Worm (Caenorhabditis elegans) whole organism, early embryonic: ENCODE results near the gene hsd-3.

ENCODE experiments used
- B0310.2 ChIP-seq: sonication (generic microtip); optimal IDR thresholded peaks from 2 replicates; lab custom pipeline; 2016; ENCODE audit warnings: mild to moderate bottlenecking, missing genetic modification characterization, missing compliant biosample characterization
- F13C5.2 ChIP-seq: sonication (generic microtip); optimal IDR thresholded peaks from 2 replicates; lab custom pipeline; 2017; ENCODE audit warnings: mild to moderate bottlenecking, missing genetic modification characterization, inconsistent platforms, missing compliant biosample characterization
- aly-1 ChIP-seq: sonication (generic microtip); optimal IDR thresholded peaks from 2 replicates; lab custom pipeline; 2016; ENCODE audit warnings: missing genetic modification characterization, missing compliant biosample characterization
- ama-1 ChIP-seq: fragments of 150-350 bp; optimal IDR thresholded peaks from 2 replicates; lab custom pipeline; 2014
- ceh-13 ChIP-seq: fragments of 200-800 bp; sonication (Bioruptor generic); optimal IDR thresholded peaks from 2 replicates; lab custom pipeline; 2018; ENCODE audit warnings: mild to moderate bottlenecking, missing genetic modification characterization, missing compliant biosample characterization
- ceh-36 ChIP-seq: sonication (generic microtip); optimal IDR thresholded peaks from 2 replicates; lab custom pipeline; 2016; ENCODE audit warnings: missing genetic modification characterization, inconsistent platforms, missing compliant biosample characterization
- ets-7 ChIP-seq: sonication (generic microtip); optimal IDR thresholded peaks from 2 replicates; lab custom pipeline; 2016; ENCODE audit warnings: missing genotype, missing genetic modification characterization, missing compliant biosample characterization
- flt-1 ChIP-seq: fragments of 200-800 bp; sonication (Bioruptor generic); IDR thresholded peaks from 2 replicates; pipeline ENCODE4 v1.3.6; 2022; ENCODE audit warnings: missing genetic modification characterization, missing compliant biosample characterization
- hmbx-1 ChIP-seq: sonication (generic microtip); optimal IDR thresholded peaks from 2 replicates; lab custom pipeline; 2016; ENCODE audit warnings: mild to moderate bottlenecking, missing genetic modification characterization, missing compliant biosample characterization
- hmg-4 ChIP-seq: fragments of 200-800 bp; sonication (Bioruptor generic); optimal IDR thresholded peaks from 2 replicates; lab custom pipeline; 2018; ENCODE audit warnings: mild to moderate bottlenecking, missing genetic modification characterization, missing compliant biosample characterization
- hnd-1 ChIP-seq: sonication (generic microtip); optimal IDR thresholded peaks from 2 replicates; lab custom pipeline; 2016; ENCODE audit warnings: missing genetic modification characterization, missing compliant biosample characterization
- pes-1 ChIP-seq: fragments of 200-800 bp; sonication (Bioruptor generic); IDR thresholded peaks from 2 replicates; pipeline ENCODE4 v1.3.6; 2022; ENCODE audit warnings: missing genetic modification reagents, missing genetic modification characterization, missing compliant biosample characterization
- scrt-1 ChIP-seq: fragments of 200-800 bp; sonication (Bioruptor generic); IDR thresholded peaks from 2 replicates; pipeline ENCODE4 v1.3.6; 2022; ENCODE audit warnings: missing genetic modification characterization, missing compliant biosample characterization
- sea-1 ChIP-seq: fragments of 200-800 bp; sonication (Bioruptor generic); conservative IDR thresholded peaks from 2 replicates; pipeline ENCODE4 v1.3.6; 2022; ENCODE audit warnings: missing genetic modification characterization, missing compliant biosample characterization
- tbx-11 ChIP-seq: fragments of 200-800 bp; sonication (Bioruptor generic); IDR thresholded peaks from 2 replicates; pipeline ENCODE4 v1.3.6; 2022; ENCODE audit warnings: missing genetic modification characterization, missing compliant biosample characterization
- tbx-37 ChIP-seq: fragments of 200-800 bp; sonication (Bioruptor generic); conservative IDR thresholded peaks from 2 replicates; pipeline ENCODE4 v1.3.6; 2022; ENCODE audit warnings: missing genetic modification reagents, missing genetic modification characterization, missing compliant biosample characterization
- tra-4 ChIP-seq: sonication (generic microtip); optimal IDR thresholded peaks from 2 replicates; lab custom pipeline; 2017; ENCODE audit warnings: missing genetic modification characterization, missing compliant biosample characterization

The hsd-3 gene

DNA sequence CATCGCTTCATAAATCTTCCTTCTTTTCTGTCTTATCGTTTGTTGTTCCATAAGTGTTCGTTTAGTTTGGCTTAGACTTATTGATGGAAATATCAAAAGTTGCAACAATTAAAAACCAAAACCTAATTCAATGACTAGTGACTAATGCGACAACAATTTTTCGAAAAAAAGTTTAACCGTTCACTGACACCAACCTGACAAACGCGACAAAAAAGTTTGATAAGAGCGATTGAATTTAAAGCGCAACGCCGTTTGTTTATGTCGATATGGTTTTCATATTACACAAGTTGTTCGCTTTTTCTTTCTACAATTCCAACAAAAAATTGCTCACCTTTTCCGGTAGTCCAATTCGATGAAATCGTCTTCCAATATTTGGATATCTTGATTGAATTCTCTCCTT, 30.0 kb upstream of the hsd-3 start:
- no peak for TF ChIP-seq F13C5.2 (tag; lab: Kevin White, UChicago)
- no peak for TF ChIP-seq tbx-37
- TF ChIP-seq hnd-1 (tag; lab: Kevin White, UChicago): no peak
- TF ChIP-seq aly-1 (tag; lab: Kevin White, UChicago): no peak
- TF ChIP-seq pes-1: no peak
- TF ChIP-seq B0310.2 (tag; lab: Kevin White, UChicago): no peak
- TF ChIP-seq tbx-11 (GFP tag; lab: Robert Waterston, UW): no peak
- TF ChIP-seq sea-1 (GFP tag; lab: Robert Waterston, UW): no peak
- no peak for TF ChIP-seq hmbx-1 (tag; lab: Kevin White, UChicago)
- TF ChIP-seq ceh-36 (tag; lab: Kevin White, UChicago): no peak
- TF ChIP-seq ama-1 (lab: Kevin White, UChicago): no peak
- no peak for TF ChIP-seq tra-4 (tag; lab: Kevin White, UChicago)
- TF ChIP-seq flt-1: no peak
- no peak for TF ChIP-seq scrt-1 (GFP tag; lab: Robert Waterston, UW)
- no peak for TF ChIP-seq hmg-4
- TF ChIP-seq ceh-13 (GFP tag; lab: Kevin White, UChicago): no peak

- TF ChIP-seq ceh-36 (tag; lab: Kevin White, UChicago) (no peak), pes-1 (no peak), hnd-1 (tag; lab: Kevin White, UChicago) (no peak), tbx-11 (GFP tag; lab: Robert Waterston, UW) (no peak), hmg-4 (no peak), tbx-37 (no peak), B0310.2 (tag; lab: Kevin White, UChicago) (no peak), scrt-1 (GFP tag; lab: Robert Waterston, UW) (no peak), ama-1 (lab: Kevin White, UChicago) (no peak), ets-7 (tag; lab: Kevin White, UChicago) (no peak), tra-4 (tag; lab: Kevin White, UChicago) (no peak), F13C5.2 (tag; lab: Kevin White, UChicago) (no peak), flt-1 (no peak)
Measured at ce11 chrX:4981059-4981458, 28.0 kb upstream of the hsd-3 start.

DNA sequence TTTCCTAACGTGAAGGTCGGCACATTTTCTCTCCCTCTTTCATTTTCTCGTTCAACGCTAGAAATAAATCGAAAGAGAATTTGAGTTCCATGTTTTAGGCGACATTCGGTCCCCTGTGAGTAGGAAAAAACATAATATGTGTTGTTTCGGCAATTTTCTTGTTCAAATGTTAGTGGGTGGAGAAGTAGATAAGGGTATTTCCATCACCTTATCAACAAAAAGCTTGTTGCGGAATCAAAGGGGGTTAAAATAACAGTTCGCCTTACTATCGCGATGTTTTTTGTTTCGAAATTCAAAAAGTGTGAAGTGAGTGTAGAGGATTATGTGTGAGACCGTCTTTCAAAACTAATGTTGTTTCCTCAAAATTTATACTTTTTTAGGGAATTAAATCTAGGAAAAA, 27.5 kb upstream of the hsd-3 start:
- no peak for TF ChIP-seq scrt-1 (GFP tag; lab: Robert Waterston, UW)
- TF ChIP-seq sea-1 (GFP tag; lab: Robert Waterston, UW): no peak
- TF ChIP-seq ceh-13 (GFP tag; lab: Kevin White, UChicago): no peak
- TF ChIP-seq pes-1: no peak
- no peak for TF ChIP-seq hmbx-1 (tag; lab: Kevin White, UChicago)
- no peak for TF ChIP-seq hmg-4
- TF ChIP-seq tra-4 (tag; lab: Kevin White, UChicago): no peak
- TF ChIP-seq tbx-11 (GFP tag; lab: Robert Waterston, UW): no peak

DNA sequence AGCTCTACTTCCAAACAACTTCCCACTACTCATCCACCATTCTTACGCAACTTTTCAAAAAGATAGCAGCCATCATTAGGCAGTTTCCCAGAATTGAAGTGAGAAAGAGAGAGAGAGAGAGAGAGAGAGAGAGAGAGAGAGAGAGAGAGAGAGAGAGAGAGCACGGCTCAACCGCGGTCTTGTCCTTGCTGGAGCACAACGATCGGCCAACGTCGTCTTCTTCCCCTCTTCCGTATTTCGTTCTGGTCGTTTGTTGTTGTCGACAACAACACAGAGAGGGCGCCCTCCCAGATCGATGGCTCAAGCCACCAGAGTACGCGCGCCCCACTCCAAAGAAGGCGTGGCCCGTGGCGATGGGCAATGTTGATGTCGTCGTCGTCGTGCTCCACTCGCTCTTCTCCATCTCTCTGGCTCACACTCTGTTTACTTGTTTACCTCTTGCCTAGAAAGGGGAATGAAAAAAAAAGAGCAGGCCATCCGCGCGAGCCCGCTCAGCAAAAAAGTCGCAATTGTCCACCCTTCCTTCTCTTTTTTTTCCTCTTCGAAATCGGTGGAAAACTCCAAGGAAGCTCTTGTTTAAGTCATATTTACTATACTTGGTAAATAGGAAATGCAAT, 27.0 kb upstream of the hsd-3 start:
- TF ChIP-seq hmg-4 (no peak), F13C5.2 (tag; lab: Kevin White, UChicago) (no peak), scrt-1 (GFP tag; lab: Robert Waterston, UW) (no peak), sea-1 (GFP tag; lab: Robert Waterston, UW) (no peak), tbx-11 (GFP tag; lab: Robert Waterston, UW) (no peak), tra-4 (tag; lab: Kevin White, UChicago) (no peak), ama-1 (lab: Kevin White, UChicago) (no peak), ceh-36 (tag; lab: Kevin White, UChicago) (no peak), hmbx-1 (tag; lab: Kevin White, UChicago) (no peak), tbx-37 (no peak), ceh-13 (GFP tag; lab: Kevin White, UChicago) (no peak), flt-1 (no peak)

DNA sequence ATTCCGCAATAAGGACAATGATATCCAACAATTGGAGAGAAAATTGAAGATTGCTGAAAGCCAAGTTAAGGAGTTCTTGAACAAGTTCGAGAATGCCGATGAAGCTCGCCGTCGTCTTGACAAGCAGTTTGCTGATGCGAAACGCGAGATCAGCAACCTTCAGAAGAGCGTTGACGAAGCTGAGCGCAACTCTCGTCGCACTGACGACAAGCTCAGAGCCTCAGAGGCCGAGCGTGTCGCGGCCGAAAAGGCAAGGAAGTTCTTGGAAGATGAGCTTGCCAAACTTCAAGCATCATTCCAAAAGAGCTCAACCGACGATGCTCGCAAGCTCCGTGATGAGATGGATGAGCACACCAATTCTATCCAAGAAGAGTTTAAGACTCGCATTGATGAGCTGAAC, 22.7 kb upstream of the hsd-3 start:
- no peak for TF ChIP-seq scrt-1 (GFP tag; lab: Robert Waterston, UW)
- TF ChIP-seq hmbx-1 (tag; lab: Kevin White, UChicago): no peak
- no peak for TF ChIP-seq tra-4 (tag; lab: Kevin White, UChicago)
- no peak for TF ChIP-seq hnd-1 (tag; lab: Kevin White, UChicago)
- TF ChIP-seq hmg-4: no peak
- TF ChIP-seq pes-1: no peak
- TF ChIP-seq flt-1: no peak
- TF ChIP-seq ama-1 (lab: Kevin White, UChicago): no peak
- no peak for TF ChIP-seq B0310.2 (tag; lab: Kevin White, UChicago)
- TF ChIP-seq ets-7 (tag; lab: Kevin White, UChicago): no peak
- no peak for TF ChIP-seq F13C5.2 (tag; lab: Kevin White, UChicago)
- no peak for TF ChIP-seq ceh-13 (GFP tag; lab: Kevin White, UChicago)
- TF ChIP-seq ceh-36 (tag; lab: Kevin White, UChicago): no peak
- no peak for TF ChIP-seq sea-1 (GFP tag; lab: Robert Waterston, UW)
- no peak for TF ChIP-seq aly-1 (tag; lab: Kevin White, UChicago)
- no peak for TF ChIP-seq tbx-37
- TF ChIP-seq tbx-11 (GFP tag; lab: Robert Waterston, UW): no peak

- TF ChIP-seq ceh-36 (tag; lab: Kevin White, UChicago) (no peak), ceh-13 (GFP tag; lab: Kevin White, UChicago) (no peak), flt-1 (no peak), B0310.2 (tag; lab: Kevin White, UChicago) (no peak)
Measured at ce11 chrX:4987617-4988016, 21.5 kb upstream of the hsd-3 start.

ce11 chrX:4992523-4992922, 16.6 kb upstream of the hsd-3 start:
- TF ChIP-seq pes-1 (no peak), hnd-1 (tag; lab: Kevin White, UChicago) (no peak), aly-1 (tag; lab: Kevin White, UChicago) (no peak)
